Worm (Caenorhabditis elegans) whole organism, L1 larva: ENCODE data around the gene M04D8.8.

Source experiments
- aly-2 ChIP-seq: fragments of 150-350 bp; optimal IDR thresholded peaks from 2 replicates; lab custom pipeline; 2014; ENCODE audit warnings: missing biosample characterization, missing genetic modification characterization
- blmp-1 ChIP-seq: fragments of 150-350 bp; optimal IDR thresholded peaks from 2 replicates; lab custom pipeline; 2014; ENCODE audit warnings: missing biosample characterization, missing genetic modification characterization
- ceh-8 ChIP-seq: fragments of 200-800 bp; sonication (Bioruptor generic); optimal IDR thresholded peaks from 2 replicates; lab custom pipeline; 2018; ENCODE audit warnings: mild to moderate bottlenecking, missing genetic modification characterization, moderate library complexity, missing compliant biosample characterization
- elt-3 ChIP-seq, 6 experiments: fragments of 150-350 bp in 1 of 6; sonication (generic microtip); optimal IDR thresholded peaks; 2 replicates each; lab custom pipeline; 2017 to 2018; ENCODE audit warnings: missing biosample characterization in 6 of 6, missing genetic modification characterization in 6 of 6, inconsistent platforms in 1 of 6
- fkh-4 ChIP-seq: sonication (generic microtip); optimal IDR thresholded peaks from 2 replicates; lab custom pipeline; 2016; ENCODE audit warnings: missing compliant biosample characterization, missing genetic modification characterization, borderline replicate concordance
- fos-1 ChIP-seq: fragments of 150-350 bp; optimal IDR thresholded peaks from 2 replicates; lab custom pipeline; 2014; ENCODE audit warnings: missing biosample characterization, missing genetic modification characterization
- lsy-2 ChIP-seq, 2 experiments: fragments of 150-350 bp; optimal IDR thresholded peaks; 2 replicates each; lab custom pipeline; 2014; ENCODE audit warnings: missing biosample characterization in 2 of 2, missing genetic modification characterization in 2 of 2
- mab-9 ChIP-seq: fragments of 200-800 bp; sonication (Bioruptor generic); IDR thresholded peaks from 2 replicates; pipeline ENCODE4 v1.3.6; 2022; ENCODE audit warnings: missing genetic modification reagents, missing genetic modification characterization, missing compliant biosample characterization
- sox-4 ChIP-seq: sonication (generic microtip); optimal IDR thresholded peaks from 2 replicates; lab custom pipeline; 2016; ENCODE audit warnings: missing genetic modification characterization, missing compliant biosample characterization
- vab-15 ChIP-seq: sonication (generic microtip); optimal IDR thresholded peaks from 2 replicates; lab custom pipeline; 2017; ENCODE audit warnings: missing genotype, mild to moderate bottlenecking, missing genetic modification characterization, missing compliant biosample characterization

ce11 chrIII:10057518-10057917, 23.5 kb downstream of the M04D8.8 start, which contains the start of gene T16G12.4:
- no peak for TF ChIP-seq elt-3 (tag; optimal IDR thresholded peaks at IDR 0.05; lab: Kevin White, UChicago)
- no peak for TF ChIP-seq aly-2 (tag; lab: Kevin White, UChicago)
- TF ChIP-seq ceh-8 (GFP tag; lab: Kevin White, UChicago): no peak
- no peak for TF ChIP-seq lsy-2 (tag; optimal IDR thresholded peaks at IDR 0.05; lab: Kevin White, UChicago)
- TF ChIP-seq mab-9: no peak
- TF ChIP-seq vab-15 (tag; lab: Kevin White, UChicago): no peak
- no peak for TF ChIP-seq blmp-1 (tag; lab: Kevin White, UChicago)
- TF ChIP-seq sox-4 (tag; lab: Kevin White, UChicago): no peak
- no peak for TF ChIP-seq fkh-4 (tag; lab: Kevin White, UChicago)
- TF ChIP-seq fos-1 (tag; lab: Kevin White, UChicago): no peak
